Fruit fly (Drosophila melanogaster): ENCODE results near the gene Ppcs.

DNA sequence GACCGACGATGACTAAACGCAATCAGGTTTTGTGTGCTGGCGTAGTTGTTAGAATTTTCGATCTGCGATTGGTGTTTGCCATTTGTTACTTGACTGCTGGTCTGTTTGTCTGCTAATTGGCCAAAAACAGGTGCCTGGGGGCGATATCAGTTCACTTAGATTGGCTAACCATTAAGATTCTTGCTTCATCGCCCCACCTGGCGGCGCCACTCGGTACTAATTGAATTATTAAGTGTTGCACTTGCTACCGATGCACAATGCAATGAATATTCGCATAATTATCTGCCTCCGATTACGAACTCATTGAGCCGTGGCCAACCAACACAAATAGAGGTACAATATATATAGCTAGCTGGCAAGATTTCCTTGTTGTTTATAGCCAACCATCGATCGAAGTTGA lies 44.5 kb downstream of the Ppcs start:
- TF ChIP-seq psq (GFP tag; optimal IDR thresholded peaks at IDR 0.05) = no peak
- no peak for TF ChIP-seq Hr78 (GFP tag; optimal IDR thresholded peaks at IDR 0.05)
- no peak for TF ChIP-seq lola (GFP tag; optimal IDR thresholded peaks at IDR 0.05)
- no peak for TF ChIP-seq GATAd (GFP tag; optimal IDR thresholded peaks at IDR 0.05)
- no peak for TF ChIP-seq Dfd (GFP tag; optimal IDR thresholded peaks at IDR 0.05)
- no peak for TF ChIP-seq usp (GFP tag; optimal IDR thresholded peaks at IDR 0.05)

All from whole organism, wandering third instar larva.